Fruit fly (Drosophila melanogaster) whole organism, embryonic: ENCODE data around the gene Nost.

Experiments
- Awh ChIP-seq: fragments of 200-800 bp; sonication (Bioruptor generic); IDR thresholded peaks from 2 replicates; pipeline ENCODE4, ENCODE4 v1.3.6; 2022; ENCODE audit warnings: missing biosample characterization, missing genetic modification characterization
- B-H2 ChIP-seq: fragments of 200-800 bp; sonication (Bioruptor generic); optimal IDR thresholded peaks from 2 replicates; lab custom pipeline; 2018; ENCODE audit warnings: missing biosample characterization, mild to moderate bottlenecking, missing genetic modification characterization
- CG10321 ChIP-seq: fragments of 200-800 bp; sonication (Bioruptor generic); IDR thresholded peaks from 2 replicates; pipeline ENCODE4 v1.3.6; 2022; ENCODE audit warnings: missing biosample characterization, missing genetic modification characterization
- CG10979 ChIP-seq: fragments of 200-800 bp; sonication (Bioruptor generic); optimal IDR thresholded peaks from 2 replicates; lab custom pipeline; 2018; ENCODE audit warnings: missing biosample characterization, mild to moderate bottlenecking, missing genetic modification characterization, moderate library complexity
- CG14710 ChIP-seq: fragments of 200-800 bp; sonication (Bioruptor generic); optimal IDR thresholded peaks from 3 replicates; lab custom pipeline; 2019; ENCODE audit warnings: missing biosample characterization, mild to moderate bottlenecking, missing genetic modification characterization, moderate library complexity
- CG15696 ChIP-seq: fragments of 200-800 bp; sonication (Bioruptor generic); optimal IDR thresholded peaks from 2 replicates; lab custom pipeline; 2019; ENCODE audit warnings: missing biosample characterization, mild to moderate bottlenecking, missing genetic modification characterization, moderate library complexity
- CG1603 ChIP-seq: fragments of 200-800 bp; sonication (Bioruptor generic); optimal IDR thresholded peaks from 2 replicates; lab custom pipeline; 2019; ENCODE audit warnings: missing biosample characterization, mild to moderate bottlenecking, missing genetic modification characterization, moderate library complexity
- CG16815 ChIP-seq: fragments of 200-800 bp; sonication (Bioruptor generic); optimal IDR thresholded peaks from 3 replicates; lab custom pipeline; 2017; ENCODE audit warnings: missing biosample characterization, mild to moderate bottlenecking, missing genetic modification characterization
- CG17359 ChIP-seq: fragments of 200-800 bp; sonication (Bioruptor generic); optimal IDR thresholded peaks from 3 replicates; lab custom pipeline; 2018; ENCODE audit warnings: missing biosample characterization, mild to moderate bottlenecking, missing genetic modification characterization, moderate library complexity
- CG18262 ChIP-seq: fragments of 200-800 bp; optimal IDR thresholded peaks from 3 replicates; lab custom pipeline; 2019; ENCODE audit warnings: missing biosample characterization, mild to moderate bottlenecking, missing genetic modification characterization, moderate library complexity
- CG2712 ChIP-seq: fragments of 200-800 bp; optimal IDR thresholded peaks from 3 replicates; lab custom pipeline; 2019; ENCODE audit warnings: missing biosample characterization, mild to moderate bottlenecking, missing genetic modification characterization, moderate library complexity
- CG30431 ChIP-seq: fragments of 200-800 bp; sonication (Bioruptor generic); optimal IDR thresholded peaks from 2 replicates; lab custom pipeline; 2017; ENCODE audit warnings: missing biosample characterization, missing genetic modification characterization
- CG31441 ChIP-seq: fragments of 200-800 bp; sonication (Bioruptor generic); IDR thresholded peaks from 2 replicates; pipeline ENCODE4 v1.3.6; 2022; ENCODE audit warnings: missing biosample characterization, missing genetic modification characterization
- CG4328 ChIP-seq: fragments of 200-800 bp; sonication (Bioruptor generic); optimal IDR thresholded peaks from 3 replicates; lab custom pipeline; 2017; ENCODE audit warnings: missing biosample characterization, missing genetic modification reagents, missing genetic modification characterization
- CG7839 ChIP-seq: fragments of 200-800 bp; sonication (Bioruptor generic); optimal IDR thresholded peaks from 3 replicates; lab custom pipeline; 2018; ENCODE audit warnings: missing biosample characterization, mild to moderate bottlenecking, missing genetic modification characterization, moderate library complexity
- CG8359 ChIP-seq: fragments of 200-800 bp; sonication (Bioruptor generic); optimal IDR thresholded peaks from 2 replicates; lab custom pipeline; 2017; ENCODE audit warnings: missing biosample characterization, mild to moderate bottlenecking, missing genetic modification characterization, borderline replicate concordance
- CG9609 ChIP-seq: fragments of 200-800 bp; sonication (Bioruptor generic); optimal IDR thresholded peaks from 3 replicates; lab custom pipeline; 2016; ENCODE audit warnings: missing biosample characterization, missing genetic modification characterization
- CoRest ChIP-seq: fragments of 200-800 bp; sonication (Bioruptor generic); optimal IDR thresholded peaks from 3 replicates; lab custom pipeline; 2018; ENCODE audit warnings: missing biosample characterization, mild to moderate bottlenecking, missing genetic modification characterization, moderate library complexity
- D19A ChIP-seq: fragments of 200-800 bp; optimal IDR thresholded peaks from 3 replicates; lab custom pipeline; 2019; ENCODE audit warnings: missing biosample characterization, mild to moderate bottlenecking, missing genetic modification characterization, moderate library complexity
- D19B ChIP-seq: fragments of 200-800 bp; sonication (Bioruptor generic); optimal IDR thresholded peaks from 2 replicates; lab custom pipeline; 2017; ENCODE audit warnings: missing biosample characterization, mild to moderate bottlenecking, missing genetic modification characterization
- Ets65A ChIP-seq: fragments of 200-800 bp; sonication (Bioruptor generic); peaks from one replicate; lab custom pipeline; 2016; ENCODE audit warnings: missing biosample characterization, missing genetic modification characterization
- Gsc ChIP-seq: fragments of 200-800 bp; sonication (Bioruptor generic); IDR thresholded peaks from 2 replicates; pipeline ENCODE4 v1.3.6; 2022; ENCODE audit warnings: missing biosample characterization, missing genetic modification characterization
- Hsf ChIP-seq: fragments of 200-800 bp; sonication (Bioruptor generic); optimal IDR thresholded peaks from 3 replicates; lab custom pipeline; 2016; ENCODE audit warnings: missing biosample characterization, missing genetic modification characterization
- Oli ChIP-seq: fragments of 200-800 bp; sonication (Bioruptor generic); optimal IDR thresholded peaks from 2 replicates; lab custom pipeline; 2018; ENCODE audit warnings: missing biosample characterization, mild to moderate bottlenecking, missing genetic modification characterization, moderate library complexity
- Pdp1 ChIP-seq, 2 experiments: fragments of 200-800 bp; sonication (Bioruptor generic); optimal IDR thresholded peaks; 3 replicates each; lab custom pipeline; 2016; ENCODE audit warnings: missing biosample characterization in 2 of 2, missing genetic modification characterization in 2 of 2, mild to moderate bottlenecking in 1 of 2, moderate library complexity in 1 of 2
- Sry-β ChIP-seq: fragments of 200-800 bp; sonication (Bioruptor generic); optimal IDR thresholded peaks from 2 replicates; lab custom pipeline; 2018; ENCODE audit warnings: missing biosample characterization, mild to moderate bottlenecking, missing genetic modification characterization, moderate library complexity
- Ssrp ChIP-seq: fragments of 200-800 bp; sonication (Bioruptor generic); optimal IDR thresholded peaks from 2 replicates; lab custom pipeline; 2018; ENCODE audit warnings: missing biosample characterization, mild to moderate bottlenecking, missing genetic modification characterization, moderate library complexity
- Xbp1 ChIP-seq: fragments of 200-800 bp; sonication (Bioruptor generic); optimal IDR thresholded peaks from 3 replicates; lab custom pipeline; 2016; ENCODE audit warnings: missing biosample characterization, mild to moderate bottlenecking, missing genetic modification characterization
- az2 ChIP-seq: fragments of 200-800 bp; sonication (Bioruptor generic); optimal IDR thresholded peaks from 3 replicates; lab custom pipeline; 2016; ENCODE audit warnings: missing biosample characterization, missing genetic modification characterization
- bsh ChIP-seq, 2 experiments: fragments of 200-800 bp; sonication (Bioruptor generic); optimal IDR thresholded peaks; 2 replicates each; lab custom pipeline; 2017 to 2018; ENCODE audit warnings: mild to moderate bottlenecking in 2 of 2, missing biosample characterization in 2 of 2, missing genetic modification characterization in 2 of 2, moderate library complexity in 1 of 2
- chif ChIP-seq, 2 experiments: fragments of 200-800 bp; sonication (Bioruptor generic); optimal IDR thresholded peaks; 3 replicates each; lab custom pipeline; 2016; ENCODE audit warnings: missing biosample characterization in 2 of 2, missing genetic modification characterization in 2 of 2
- ci ChIP-seq: fragments of 200-800 bp; sonication (Bioruptor generic); IDR thresholded peaks from 3 replicates; pipeline ENCODE4 v1.3.6; 2022; ENCODE audit warnings: missing biosample characterization, missing genetic modification characterization
- cwo ChIP-seq: fragments of 200-800 bp; sonication (Bioruptor generic); optimal IDR thresholded peaks from 3 replicates; lab custom pipeline; 2017; ENCODE audit warnings: missing biosample characterization, missing genetic modification characterization, mild to moderate bottlenecking, moderate library complexity, missing genetic modification reagents
- emc ChIP-seq: fragments of 200-800 bp; sonication (Bioruptor generic); optimal IDR thresholded peaks from 2 replicates; lab custom pipeline; 2016; ENCODE audit warnings: missing biosample characterization, missing genetic modification characterization
- fd96Cb ChIP-seq: fragments of 200-800 bp; sonication (Bioruptor generic); optimal IDR thresholded peaks from 2 replicates; lab custom pipeline; 2018; ENCODE audit warnings: missing biosample characterization, mild to moderate bottlenecking, missing genetic modification characterization, moderate library complexity
- grau ChIP-seq: fragments of 200-800 bp; optimal IDR thresholded peaks from 3 replicates; lab custom pipeline; 2019; ENCODE audit warnings: missing biosample characterization, mild to moderate bottlenecking, missing genetic modification characterization, moderate library complexity
- jing ChIP-seq: fragments of 200-800 bp; sonication (Bioruptor generic); optimal IDR thresholded peaks from 2 replicates; lab custom pipeline; 2018; ENCODE audit warnings: missing biosample characterization, mild to moderate bottlenecking, missing genetic modification characterization
- kni ChIP-seq: fragments of 200-800 bp; sonication (Bioruptor generic); optimal IDR thresholded peaks from 3 replicates; lab custom pipeline; 2017; ENCODE audit warnings: mild to moderate bottlenecking, missing biosample characterization, missing genetic modification reagents, missing genetic modification characterization
- lola ChIP-seq, 3 experiments: fragments of >200 bp in 2 of 3; fragments of 200-800 bp in 1 of 3; sonication (Bioruptor generic) in 1 of 3; optimal IDR thresholded peaks; 2 replicates each; lab custom pipeline; 2017 to 2019; ENCODE audit warnings: missing biosample characterization in 3 of 3, missing genetic modification characterization in 3 of 3, mild to moderate bottlenecking in 1 of 3, moderate library complexity in 1 of 3
- lov ChIP-seq, 2 experiments: fragments of 200-800 bp in 1 of 2; fragments of >200 bp in 1 of 2; sonication (Bioruptor generic) in 1 of 2; IDR thresholded peaks in 1 of 2; optimal IDR thresholded peaks in 1 of 2; 2 replicates in 1 of 2; 3 replicates in 1 of 2; pipeline versions ENCODE4 v1.3.6 to Lab custom; 2017 to 2022; ENCODE audit warnings: missing biosample characterization in 1 of 2, missing genetic modification characterization in 1 of 2
- nerfin-1 ChIP-seq: fragments of 200-800 bp; sonication (Bioruptor generic); optimal IDR thresholded peaks from 3 replicates; lab custom pipeline; 2019; ENCODE audit warnings: missing biosample characterization, mild to moderate bottlenecking, missing genetic modification characterization, moderate library complexity
- pan ChIP-seq, 4 experiments: fragments of >200 bp in 3 of 4; fragments of 200-800 bp in 1 of 4; sonication (Bioruptor generic) in 1 of 4; optimal IDR thresholded peaks in 3 of 4; IDR thresholded peaks in 1 of 4; 2 replicates each; pipeline versions ENCODE4 v1.3.6 to Lab custom; 2017 to 2022; ENCODE audit warnings: missing biosample characterization in 2 of 4, missing genetic modification characterization in 2 of 4, mixed read lengths in 1 of 4
- pb ChIP-seq: fragments of 200-800 bp; sonication (Bioruptor generic); optimal IDR thresholded peaks from 3 replicates; lab custom pipeline; 2016; ENCODE audit warnings: missing biosample characterization, missing genetic modification characterization
- phol ChIP-seq: fragments of 200-800 bp; sonication (Bioruptor generic); optimal IDR thresholded peaks from 3 replicates; lab custom pipeline; 2018; ENCODE audit warnings: missing biosample characterization, mild to moderate bottlenecking, missing genetic modification characterization, moderate library complexity
- pros ChIP-seq: fragments of 200-800 bp; sonication (Bioruptor generic); optimal IDR thresholded peaks from 3 replicates; lab custom pipeline; 2019; ENCODE audit warnings: missing biosample characterization, mild to moderate bottlenecking, missing genetic modification characterization, moderate library complexity
- slp2 ChIP-seq: fragments of 200-800 bp; sonication (Bioruptor generic); optimal IDR thresholded peaks from 2 replicates; lab custom pipeline; 2016; ENCODE audit warnings: missing biosample characterization, missing genetic modification characterization
- zfh1 ChIP-seq: fragments of 200-800 bp; sonication (Bioruptor generic); IDR thresholded peaks from 3 replicates; pipeline ENCODE4 v1.3.6; 2022; ENCODE audit warnings: missing biosample characterization, missing genetic modification characterization

Nost gene

DNA sequence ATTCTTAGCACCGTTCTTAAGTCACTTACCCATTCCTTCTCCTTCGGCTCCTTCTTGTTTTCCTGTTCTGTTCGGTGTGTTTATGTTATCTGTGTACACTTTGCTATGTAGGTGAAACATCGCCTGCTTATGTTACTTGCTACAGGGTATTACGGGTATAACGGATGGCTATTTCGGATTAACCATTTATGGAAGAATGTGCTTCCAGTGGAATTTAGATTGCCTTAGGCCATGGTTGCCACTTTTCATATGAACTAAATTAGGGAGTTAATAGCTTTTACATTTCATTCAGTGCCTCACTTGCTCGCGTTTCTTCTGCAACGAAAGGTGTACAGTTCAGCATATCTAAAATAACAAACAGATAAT is 18.4 kb downstream of the Nost start (continued):
- peak in 1 of 2 experiments; percentile 29 for TF ChIP-seq pan (optimal IDR thresholded peaks at IDR 0.05; lab: Kevin White, UChicago)
- peak in 1 of 2 experiments; percentile 28 for TF ChIP-seq pan (GFP tag; optimal IDR thresholded peaks at IDR 0.05 in 1 of 2, IDR thresholded peaks at IDR 0.05 in 1 of 2)
- peak; percentile 13 for TF ChIP-seq CG7839 (tag; lab: Kevin White, UChicago)
- TF ChIP-seq CG30431 = peak; percentile 20
- TF ChIP-seq CoRest (tag; lab: Kevin White, UChicago) = peak; percentile 35
- peak; percentile 2 for TF ChIP-seq CG18262 (tag; lab: Kevin White, UChicago)
- TF ChIP-seq Ets65A (GFP tag; lab: Kevin White, UChicago) = peak; percentile 29
- no peak for TF ChIP-seq cwo
- TF ChIP-seq CG9609 (GFP tag; lab: Kevin White, UChicago) = no peak
- TF ChIP-seq CG8359 (GFP tag; lab: Kevin White, UChicago) = peak; percentile 35
- TF ChIP-seq nerfin-1 (tag; lab: Kevin White, UChicago) = no peak
- TF ChIP-seq lola (GFP tag; optimal IDR thresholded peaks at IDR 0.05; lab: Kevin White, UChicago) = peak in 1 of 3 experiments; percentile 37
- no peak for TF ChIP-seq lov (optimal IDR thresholded peaks at IDR 0.05; lab: Kevin White, UChicago)
- 0 out of 3 replicates have a peak, but pooled peaks have one; percentile 57 for TF ChIP-seq lov (GFP tag; IDR thresholded peaks at IDR 0.05; lab: Robert Waterston, UW)
- peak; percentile 70 for TF ChIP-seq CG1603
- no peak for TF ChIP-seq CG10321 (GFP tag; lab: Robert Waterston, UW)
- peak; percentile 34 for TF ChIP-seq fd96Cb (tag; lab: Kevin White, UChicago)
- TF ChIP-seq zfh1 (GFP tag; lab: Robert Waterston, UW) = 0 out of 3 replicates have a peak, but pooled peaks have one; percentile 32
- TF ChIP-seq emc = no peak
- TF ChIP-seq kni = peak; percentile 75
- no peak for TF ChIP-seq Sry-β (GFP tag; lab: Kevin White, UChicago)
- peak; percentile 19 for TF ChIP-seq CG16815 (GFP tag; lab: Kevin White, UChicago)
- TF ChIP-seq Gsc (GFP tag; lab: Robert Waterston, UW) = no peak
- no peak for TF ChIP-seq B-H2
- peak; percentile 31 for TF ChIP-seq D19A (tag; lab: Kevin White, UChicago)
- peak; percentile 25 for TF ChIP-seq CG17359
- TF ChIP-seq CG4328 = no peak
- peak; percentile 14 for TF ChIP-seq CG10979
- TF ChIP-seq az2 (GFP tag; lab: Kevin White, UChicago) = peak; percentile 17
- TF ChIP-seq pros (GFP tag; lab: Kevin White, UChicago) = no peak
- peak; percentile 22 for TF ChIP-seq CG15696 (tag; lab: Kevin White, UChicago)
- TF ChIP-seq jing (GFP tag; lab: Kevin White, UChicago) = peak; percentile 9
- peak; percentile 6 for TF ChIP-seq CG14710
- peak; percentile 70 for TF ChIP-seq D19B (GFP tag; lab: Kevin White, UChicago)
- TF ChIP-seq grau (tag; lab: Kevin White, UChicago) = peak; percentile 25
- TF ChIP-seq Oli (tag; lab: Kevin White, UChicago) = peak; percentile 43
- peak; percentile 48; the same call in 1 of the 2 replicates for TF ChIP-seq Awh
- peak; percentile 43 for TF ChIP-seq slp2 (GFP tag; lab: Kevin White, UChicago)
- TF ChIP-seq CG31441 (GFP tag; lab: Robert Waterston, UW) = 0 out of 2 replicates have a peak, but pooled peaks have one; percentile 50
- TF ChIP-seq Xbp1 (GFP tag; lab: Kevin White, UChicago) = peak; percentile 37
- peak in 1 of 2 experiments; percentile 59 for TF ChIP-seq bsh (GFP tag; optimal IDR thresholded peaks at IDR 0.05; lab: Kevin White, UChicago)
- TF ChIP-seq phol = peak; percentile 28
- TF ChIP-seq ci (GFP tag; lab: Robert Waterston, UW) = 0 out of 3 replicates have a peak, but pooled peaks have one; percentile 40
- TF ChIP-seq Ssrp = peak; percentile 23
- peak in 1 of 2 experiments; percentile 7 for TF ChIP-seq chif (GFP tag; optimal IDR thresholded peaks at IDR 0.05; lab: Kevin White, UChicago)
- no peak for TF ChIP-seq pb (GFP tag; lab: Kevin White, UChicago)
- peak; percentile 31 for TF ChIP-seq Hsf (GFP tag; lab: Kevin White, UChicago)
- peak in 1 of 2 experiments; percentile 16 for TF ChIP-seq Pdp1 (GFP tag; optimal IDR thresholded peaks at IDR 0.05; lab: Kevin White, UChicago)
- TF ChIP-seq CG2712 (tag; lab: Kevin White, UChicago) = no peak
